Worm (Caenorhabditis elegans) whole organism, late embryonic: ENCODE results near the gene Y39B6A.33.
A peak's percentile ranks its signal among the peaks of the same experiment; 100 is the strongest.

ENCODE experiments used
- F13H6.1 ChIP-seq: sonication (generic microtip); optimal IDR thresholded peaks from 2 replicates; lab custom pipeline; 2016; ENCODE audit warnings: missing genetic modification characterization, missing compliant biosample characterization
- K02D7.2 ChIP-seq: sonication (generic microtip); optimal IDR thresholded peaks from 2 replicates; lab custom pipeline; 2017; ENCODE audit warnings: mild to moderate bottlenecking, missing genetic modification characterization, missing compliant biosample characterization
- T23F11.4 ChIP-seq: fragments of 200-800 bp; sonication (Bioruptor generic); optimal IDR thresholded peaks from 2 replicates; lab custom pipeline; 2018; ENCODE audit warnings: mild to moderate bottlenecking, missing genetic modification characterization, missing compliant biosample characterization
- ceh-14 ChIP-seq: sonication (generic microtip); optimal IDR thresholded peaks from 2 replicates; lab custom pipeline; 2016; ENCODE audit warnings: missing genotype, missing genetic modification characterization, missing compliant biosample characterization
- ceh-18 ChIP-seq: sonication (generic microtip); optimal IDR thresholded peaks from 2 replicates; lab custom pipeline; 2016; ENCODE audit warnings: missing genetic modification characterization, missing compliant biosample characterization
- ceh-19 ChIP-seq: fragments of 200-800 bp; sonication (Bioruptor generic); optimal IDR thresholded peaks from 2 replicates; lab custom pipeline; 2018; ENCODE audit warnings: mild to moderate bottlenecking, missing genetic modification characterization, missing compliant biosample characterization
- ceh-24 ChIP-seq: sonication (generic microtip); optimal IDR thresholded peaks from 2 replicates; lab custom pipeline; 2016; ENCODE audit warnings: mild to moderate bottlenecking, missing genetic modification characterization, missing compliant biosample characterization
- ceh-30 ChIP-seq: fragments of 150-350 bp; optimal IDR thresholded peaks from 2 replicates; lab custom pipeline; 2014; ENCODE audit warnings: missing biosample characterization, missing genetic modification characterization
- ceh-34 ChIP-seq: sonication (generic microtip); optimal IDR thresholded peaks from 2 replicates; lab custom pipeline; 2016; ENCODE audit warnings: mild to moderate bottlenecking, missing genetic modification characterization, missing compliant biosample characterization
- ceh-48 ChIP-seq: sonication (generic microtip); optimal IDR thresholded peaks from 2 replicates; lab custom pipeline; 2016; ENCODE audit warnings: missing genetic modification characterization, inconsistent platforms, missing compliant biosample characterization
- ceh-6 ChIP-seq: fragments of 200-800 bp; sonication (Bioruptor generic); optimal IDR thresholded peaks from 2 replicates; lab custom pipeline; 2018; ENCODE audit warnings: mild to moderate bottlenecking, missing genetic modification characterization, missing compliant biosample characterization
- ceh-9 ChIP-seq: sonication (generic microtip); optimal IDR thresholded peaks from 2 replicates; lab custom pipeline; 2016; ENCODE audit warnings: mild to moderate bottlenecking, missing genetic modification characterization, inconsistent platforms, missing compliant biosample characterization
- che-1 ChIP-seq: sonication (generic microtip); optimal IDR thresholded peaks from 2 replicates; lab custom pipeline; 2016; ENCODE audit warnings: mild to moderate bottlenecking, missing genetic modification characterization, missing compliant biosample characterization
- dmd-4 ChIP-seq: sonication (generic microtip); optimal IDR thresholded peaks from 2 replicates; lab custom pipeline; 2016; ENCODE audit warnings: borderline replicate concordance, missing genetic modification characterization, missing compliant biosample characterization
- elt-2 ChIP-seq: sonication (generic microtip); optimal IDR thresholded peaks from 2 replicates; lab custom pipeline; 2016; ENCODE audit warnings: missing genetic modification reagents, missing genetic modification characterization, missing compliant biosample characterization
- elt-4 ChIP-seq: sonication (generic microtip); optimal IDR thresholded peaks from 2 replicates; lab custom pipeline; 2016; ENCODE audit warnings: missing genetic modification characterization, missing compliant biosample characterization
- ets-4 ChIP-seq: sonication (generic microtip); optimal IDR thresholded peaks from 2 replicates; lab custom pipeline; 2016; ENCODE audit warnings: missing genetic modification characterization, missing compliant biosample characterization
- fax-1 ChIP-seq: sonication (generic microtip); optimal IDR thresholded peaks from 2 replicates; lab custom pipeline; 2016; ENCODE audit warnings: missing genotype, missing genetic modification characterization, missing compliant biosample characterization
- gmeb-2 ChIP-seq: sonication (generic microtip); optimal IDR thresholded peaks from 2 replicates; lab custom pipeline; 2016; ENCODE audit warnings: missing genetic modification characterization, inconsistent platforms, missing compliant biosample characterization
- lim-6 ChIP-seq: sonication (generic microtip); optimal IDR thresholded peaks from 2 replicates; lab custom pipeline; 2016; ENCODE audit warnings: missing genetic modification characterization, missing compliant biosample characterization
- lin-11 ChIP-seq: fragments of 200-800 bp; sonication (Bioruptor generic); optimal IDR thresholded peaks from 2 replicates; lab custom pipeline; 2018; ENCODE audit warnings: mild to moderate bottlenecking, missing genetic modification characterization, missing compliant biosample characterization
- nfya-1 ChIP-seq: sonication (generic microtip); optimal IDR thresholded peaks from 2 replicates; lab custom pipeline; 2017; ENCODE audit warnings: missing genetic modification characterization, mild to moderate bottlenecking, missing compliant biosample characterization, antibody characterized with exemption, moderate library complexity
- odd-2 ChIP-seq: sonication (generic microtip); optimal IDR thresholded peaks from 2 replicates; lab custom pipeline; 2017; ENCODE audit warnings: antibody characterized with exemption, mild to moderate bottlenecking, missing genetic modification characterization, missing compliant biosample characterization
- pat-9 ChIP-seq: fragments of 200-800 bp; sonication (Bioruptor generic); optimal IDR thresholded peaks from 2 replicates; lab custom pipeline; 2018; ENCODE audit warnings: mild to moderate bottlenecking, missing genetic modification characterization, moderate library complexity, missing compliant biosample characterization
- pha-2 ChIP-seq: sonication (generic microtip); optimal IDR thresholded peaks from 2 replicates; lab custom pipeline; 2017; ENCODE audit warnings: mild to moderate bottlenecking, missing genetic modification characterization, missing compliant biosample characterization
- pros-1 ChIP-seq: fragments of 150-350 bp; optimal IDR thresholded peaks from 2 replicates; lab custom pipeline; 2014; ENCODE audit warnings: missing biosample characterization, missing genetic modification reagents, missing genetic modification characterization
- ref-2 ChIP-seq: sonication (generic microtip); optimal IDR thresholded peaks from 2 replicates; lab custom pipeline; 2016; ENCODE audit warnings: missing genetic modification characterization, missing compliant biosample characterization
- sox-2 ChIP-seq: fragments of 200-800 bp; sonication (Bioruptor generic); IDR thresholded peaks from 2 replicates; pipeline ENCODE4 v1.3.6; 2022; ENCODE audit warnings: missing genetic modification reagents, missing genetic modification characterization, missing compliant biosample characterization
- sox-4 ChIP-seq: sonication (generic microtip); optimal IDR thresholded peaks from 2 replicates; lab custom pipeline; 2017; ENCODE audit warnings: mild to moderate bottlenecking, missing genetic modification characterization, inconsistent platforms, missing compliant biosample characterization
- tbx-2 ChIP-seq: sonication (generic microtip); optimal IDR thresholded peaks from 2 replicates; lab custom pipeline; 2016; ENCODE audit warnings: missing genetic modification characterization, missing compliant biosample characterization
- unc-3 ChIP-seq, 2 experiments: fragments of 200-800 bp in 1 of 2; sonication (Bioruptor generic) in 1 of 2; sonication (generic microtip) in 1 of 2; conservative IDR thresholded peaks in 1 of 2; optimal IDR thresholded peaks in 1 of 2; 2 replicates each; pipeline versions ENCODE4 v1.3.6 to Lab custom; 2016 to 2022; ENCODE audit warnings: missing compliant biosample characterization in 2 of 2, missing genetic modification characterization in 2 of 2, missing genetic modification reagents in 1 of 2
- unc-42 ChIP-seq: sonication (generic microtip); optimal IDR thresholded peaks from 2 replicates; lab custom pipeline; 2016; ENCODE audit warnings: missing genotype, missing genetic modification characterization, missing compliant biosample characterization
- unc-86 ChIP-seq: sonication (generic microtip); optimal IDR thresholded peaks from 2 replicates; lab custom pipeline; 2016; ENCODE audit warnings: missing genetic modification characterization, missing compliant biosample characterization

Gene Y39B6A.33

ce11 chrV:19036061-19036460 lies 34.3 kb downstream of the Y39B6A.33 start:
- TF ChIP-seq ceh-48 (peak; percentile 37), ceh-14 (tag; lab: Kevin White, UChicago) (no peak)

ce11 chrV:19037222-19037621 lies 35.5 kb downstream of the Y39B6A.33 start, which contains the start of gene asp-17:
asp-17 (minus strand) TSS chrV:19037322.
- TF ChIP-seq ceh-24 (tag; lab: Kevin White, UChicago) (no peak), ceh-14 (tag; lab: Kevin White, UChicago) (no peak), sox-4 (no peak), pros-1 (no peak), lim-6 (tag; lab: Kevin White, UChicago) (no peak), elt-4 (tag; lab: Kevin White, UChicago) (no peak), odd-2 (tag; lab: Kevin White, UChicago) (no peak), unc-42 (tag; lab: Kevin White, UChicago) (no peak), T23F11.4 (GFP tag; lab: Kevin White, UChicago) (no peak), F13H6.1 (no peak), tbx-2 (tag; lab: Kevin White, UChicago) (no peak), ceh-9 (tag; lab: Kevin White, UChicago) (no peak), ceh-48 (no peak), ceh-6 (GFP tag; lab: Kevin White, UChicago) (no peak), unc-3 (GFP tag; conservative IDR thresholded peaks at IDR 0.05; lab: Robert Waterston, UW) (no peak), unc-3 (tag; optimal IDR thresholded peaks at IDR 0.05; lab: Kevin White, UChicago) (no peak)

ce11 chrV:19042256-19042655 lies 40.5 kb downstream of the Y39B6A.33 start, which contains the start of gene asp-16:
asp-16 (minus strand) TSS chrV:19042605.
- TF ChIP-seq elt-4 (tag; lab: Kevin White, UChicago): peak; percentile 18
- TF ChIP-seq ets-4: no peak

- TF ChIP-seq elt-4 (tag; lab: Kevin White, UChicago) (no peak), K02D7.2 (no peak), ref-2 (tag; lab: Kevin White, UChicago) (no peak), ceh-34 (tag; lab: Kevin White, UChicago) (no peak), pros-1 (no peak), elt-2 (tag; lab: Kevin White, UChicago) (no peak), fax-1 (tag; lab: Kevin White, UChicago) (no peak), ceh-9 (tag; lab: Kevin White, UChicago) (no peak), gmeb-2 (tag; lab: Kevin White, UChicago) (no peak), che-1 (tag; lab: Kevin White, UChicago) (no peak), ceh-30 (no peak)
These were observed 43.0 kb downstream of the Y39B6A.33 start, which contains the start of gene asp-15 for ce11 chrV:19044753-19045152. asp-15 (minus strand) TSS chrV:19044853.

ce11 chrV:19047442-19047841 lies 45.7 kb downstream of the Y39B6A.33 start:
- TF ChIP-seq pat-9 (tag; lab: Kevin White, UChicago) (no peak), che-1 (tag; lab: Kevin White, UChicago) (no peak), pros-1 (no peak), ceh-30 (no peak), ceh-18 (no peak), unc-86 (tag; lab: Kevin White, UChicago) (no peak), lin-11 (tag; lab: Kevin White, UChicago) (no peak), ceh-34 (tag; lab: Kevin White, UChicago) (no peak), ceh-19 (GFP tag; lab: Kevin White, UChicago) (no peak), ets-4 (no peak), sox-2 (no peak), nfya-1 (tag; lab: Kevin White, UChicago) (no peak), pha-2 (tag; lab: Kevin White, UChicago) (no peak), dmd-4 (tag; lab: Kevin White, UChicago) (no peak)
